Fruit fly (Drosophila melanogaster): ENCODE data around the gene CG3294.

CG3294 gene

DNA sequence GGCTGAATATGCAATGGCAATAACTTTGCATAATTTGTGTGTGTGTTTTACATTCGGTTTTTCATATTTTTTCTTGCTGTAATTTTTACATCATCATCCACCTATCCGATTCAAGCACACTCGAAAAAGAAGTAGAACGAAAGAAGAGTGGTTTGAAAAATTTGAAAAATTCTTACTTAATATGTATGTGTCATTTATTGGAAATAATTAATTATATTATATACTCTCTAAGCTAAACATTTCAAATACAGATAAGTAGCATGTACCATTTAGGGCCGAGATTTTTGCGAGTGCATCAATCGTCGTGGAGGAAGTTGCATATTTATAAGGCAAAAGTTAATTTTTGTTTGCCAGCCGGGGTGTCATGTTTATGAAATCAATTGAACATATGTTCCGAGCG is 11.8 kb downstream of the CG3294 start:
- TF ChIP-seq CG7045 (GFP tag; optimal IDR thresholded peaks at IDR 0.05) (no peak), CG7101 (tag; optimal IDR thresholded peaks at IDR 0.05) (no peak), CG11617 (GFP tag; optimal IDR thresholded peaks at IDR 0.05) (no peak), pad (GFP tag; optimal IDR thresholded peaks at IDR 0.05) (no peak), Mnt (GFP tag; optimal IDR thresholded peaks at IDR 0.05) (no peak), cnc (optimal IDR thresholded peaks at IDR 0.05) (no peak), Hr96 (GFP tag; optimal IDR thresholded peaks at IDR 0.05) (no peak), cic (GFP tag; optimal IDR thresholded peaks at IDR 0.05) (no peak), Crg-1 (GFP tag; optimal IDR thresholded peaks at IDR 0.05) (no peak), tj (GFP tag; optimal IDR thresholded peaks at IDR 0.05) (no peak), bab1 (GFP tag; optimal IDR thresholded peaks at IDR 0.05) (no peak), ovo (GFP tag; optimal IDR thresholded peaks at IDR 0.05) (no peak), kay (GFP tag; ENCODE audit: borderline replicate concordance) (no peak), Clk (GFP tag; optimal IDR thresholded peaks at IDR 0.05) (no peak), toe (GFP tag; optimal IDR thresholded peaks at IDR 0.05) (no peak)

DNA sequence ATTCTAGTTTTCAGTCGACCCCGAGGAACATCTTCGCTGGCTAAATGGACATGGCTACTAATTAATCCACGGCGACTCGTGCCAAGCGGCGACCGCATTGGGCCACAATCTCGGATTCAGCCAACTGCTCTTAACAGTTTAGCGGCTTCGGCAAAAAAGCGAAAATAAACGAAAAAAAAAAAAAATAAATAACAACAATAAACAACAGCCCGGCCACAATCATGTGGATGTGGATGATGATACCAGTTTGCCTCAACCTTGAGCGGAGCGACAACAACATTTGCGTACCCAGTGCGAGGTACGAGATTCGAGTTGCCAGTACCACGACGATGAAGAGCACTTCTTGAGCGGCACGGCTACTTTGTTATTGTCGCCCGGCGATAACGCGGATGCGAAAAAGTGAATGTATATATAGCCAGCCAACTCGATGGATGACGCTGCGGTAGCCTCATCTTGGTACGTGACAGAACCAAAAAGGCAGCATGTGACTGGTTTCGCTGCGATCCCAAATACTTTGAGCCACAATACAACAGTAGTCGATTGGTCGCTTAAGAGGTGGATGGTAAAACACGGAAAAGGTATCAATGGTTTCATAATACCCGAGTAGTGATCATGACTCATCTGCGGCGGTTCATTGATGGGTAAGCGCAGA is 13.7 kb downstream of the CG3294 start:
- TF ChIP-seq kay (GFP tag; ENCODE audit: borderline replicate concordance), result peak; percentile 58
- no peak for TF ChIP-seq Hr96 (GFP tag; optimal IDR thresholded peaks at IDR 0.05)

DNA sequence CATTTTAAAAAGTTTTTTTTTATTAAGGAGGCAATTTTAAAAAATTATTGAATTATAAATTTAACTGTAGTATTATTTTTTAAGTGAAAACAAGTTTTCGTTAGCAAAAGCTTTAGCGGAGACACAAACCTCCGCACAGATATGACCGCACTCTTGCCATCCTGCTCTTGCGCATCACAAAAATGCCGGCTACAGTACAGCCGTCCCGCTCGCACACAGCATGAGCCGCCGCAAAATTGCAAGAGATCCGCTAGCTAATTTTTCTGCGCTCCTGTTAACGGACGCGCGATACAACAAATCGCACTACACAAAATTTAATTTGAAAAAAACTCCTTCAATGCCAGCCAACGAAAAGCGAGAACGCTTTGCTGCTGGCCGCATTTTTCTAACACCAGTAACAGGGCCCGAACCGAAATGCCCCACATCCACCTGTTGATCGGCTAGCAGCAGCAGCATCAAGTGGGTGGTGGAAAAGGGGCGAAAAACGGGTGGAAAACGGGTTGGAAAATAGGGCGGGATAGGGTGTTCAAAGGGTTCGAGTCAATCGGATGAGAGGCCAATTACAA is 15.8 kb downstream of the CG3294 start:
- TF ChIP-seq CG7045 (GFP tag; optimal IDR thresholded peaks at IDR 0.05) (no peak), CG33017 (tag; optimal IDR thresholded peaks at IDR 0.05) (peak; percentile 45), ovo (GFP tag; optimal IDR thresholded peaks at IDR 0.05) (peak; percentile 26), kay (GFP tag; ENCODE audit: borderline replicate concordance) (peak; percentile 76), CG1620 (GFP tag; optimal IDR thresholded peaks at IDR 0.05) (peak; percentile 1), Clk (GFP tag; optimal IDR thresholded peaks at IDR 0.05) (no peak), cic (GFP tag; optimal IDR thresholded peaks at IDR 0.05) (peak; percentile 80), CG5204 (GFP tag; optimal IDR thresholded peaks at IDR 0.05) (peak; percentile 11), toe (GFP tag; optimal IDR thresholded peaks at IDR 0.05) (no peak), bab1 (GFP tag; optimal IDR thresholded peaks at IDR 0.05) (peak; percentile 81), CG7101 (tag; optimal IDR thresholded peaks at IDR 0.05) (peak; percentile 54), Crg-1 (GFP tag; optimal IDR thresholded peaks at IDR 0.05) (peak; percentile 42), CG12768 (GFP tag; optimal IDR thresholded peaks at IDR 0.05) (peak; percentile 47), pad (GFP tag; optimal IDR thresholded peaks at IDR 0.05) (peak; percentile 33), Mnt (GFP tag; optimal IDR thresholded peaks at IDR 0.05) (peak; percentile 94)

DNA sequence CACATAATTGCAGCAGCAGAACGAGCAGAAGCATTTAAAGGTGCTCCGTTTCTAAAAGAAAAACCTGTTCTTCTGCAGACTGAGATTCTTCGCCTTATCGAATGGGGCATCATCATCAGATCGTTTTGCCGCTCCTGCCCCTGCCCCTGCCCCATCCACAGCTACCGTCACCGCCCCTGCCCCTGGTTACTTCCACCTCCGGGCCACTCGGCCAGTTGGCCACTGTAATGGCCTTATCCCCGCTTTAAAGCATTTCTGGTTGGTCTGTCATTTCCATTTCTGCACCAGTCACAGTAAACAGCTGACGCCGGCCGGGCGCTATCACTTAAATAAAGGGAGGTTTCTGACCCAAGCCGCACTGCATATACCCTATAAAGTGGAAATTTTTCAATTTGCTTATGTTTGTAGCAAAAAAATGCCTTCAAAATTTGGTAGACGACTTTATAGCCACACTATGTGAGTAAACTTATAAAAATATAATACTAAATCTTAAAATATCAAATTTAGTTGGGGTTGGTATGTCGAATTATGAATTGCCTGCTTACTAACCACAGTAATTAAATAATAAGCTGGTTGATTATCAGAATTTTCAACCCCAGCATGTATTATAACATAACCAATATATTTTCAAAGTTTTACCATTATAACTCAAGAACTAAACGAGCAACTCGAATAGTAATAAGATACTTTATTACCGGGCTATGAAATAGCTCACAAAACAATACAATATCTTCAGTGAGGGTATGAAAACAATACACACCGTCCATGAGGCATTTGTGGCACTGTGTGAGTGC is 16.5 kb downstream of the CG3294 start:
- no peak for TF ChIP-seq CG12768 (GFP tag; optimal IDR thresholded peaks at IDR 0.05)
- peak; percentile 63 for TF ChIP-seq CG7045 (GFP tag; optimal IDR thresholded peaks at IDR 0.05)
- TF ChIP-seq CG1620 (GFP tag; optimal IDR thresholded peaks at IDR 0.05), result peak; percentile 11
- TF ChIP-seq Crg-1 (GFP tag; optimal IDR thresholded peaks at IDR 0.05), result peak; percentile 5
- TF ChIP-seq CG33017 (tag; optimal IDR thresholded peaks at IDR 0.05), result peak; percentile 11
- TF ChIP-seq ovo (GFP tag; optimal IDR thresholded peaks at IDR 0.05), result no peak
- no peak for TF ChIP-seq cic (GFP tag; optimal IDR thresholded peaks at IDR 0.05)
- TF ChIP-seq cnc (optimal IDR thresholded peaks at IDR 0.05), result no peak
- peak; percentile 70 for TF ChIP-seq CG5204 (GFP tag; optimal IDR thresholded peaks at IDR 0.05)
- peak; percentile 27 for TF ChIP-seq pad (GFP tag; optimal IDR thresholded peaks at IDR 0.05)
- TF ChIP-seq Clk (GFP tag; optimal IDR thresholded peaks at IDR 0.05), result no peak
- TF ChIP-seq CG7101 (tag; optimal IDR thresholded peaks at IDR 0.05), result peak; percentile 11
- TF ChIP-seq CG11617 (GFP tag; optimal IDR thresholded peaks at IDR 0.05), result peak; percentile 77
- peak; percentile 68 for TF ChIP-seq kay (GFP tag; ENCODE audit: borderline replicate concordance)
- no peak for TF ChIP-seq Mnt (GFP tag; optimal IDR thresholded peaks at IDR 0.05)
- peak; percentile 18 for TF ChIP-seq CG14711 (tag; optimal IDR thresholded peaks at IDR 0.05)
- TF ChIP-seq bab1 (GFP tag; optimal IDR thresholded peaks at IDR 0.05), result no peak
- peak; percentile 39 for TF ChIP-seq tj (GFP tag; optimal IDR thresholded peaks at IDR 0.05)
- TF ChIP-seq Hr96 (GFP tag; optimal IDR thresholded peaks at IDR 0.05), result peak; percentile 26
- peak; percentile 37 for TF ChIP-seq toe (GFP tag; optimal IDR thresholded peaks at IDR 0.05)

DNA sequence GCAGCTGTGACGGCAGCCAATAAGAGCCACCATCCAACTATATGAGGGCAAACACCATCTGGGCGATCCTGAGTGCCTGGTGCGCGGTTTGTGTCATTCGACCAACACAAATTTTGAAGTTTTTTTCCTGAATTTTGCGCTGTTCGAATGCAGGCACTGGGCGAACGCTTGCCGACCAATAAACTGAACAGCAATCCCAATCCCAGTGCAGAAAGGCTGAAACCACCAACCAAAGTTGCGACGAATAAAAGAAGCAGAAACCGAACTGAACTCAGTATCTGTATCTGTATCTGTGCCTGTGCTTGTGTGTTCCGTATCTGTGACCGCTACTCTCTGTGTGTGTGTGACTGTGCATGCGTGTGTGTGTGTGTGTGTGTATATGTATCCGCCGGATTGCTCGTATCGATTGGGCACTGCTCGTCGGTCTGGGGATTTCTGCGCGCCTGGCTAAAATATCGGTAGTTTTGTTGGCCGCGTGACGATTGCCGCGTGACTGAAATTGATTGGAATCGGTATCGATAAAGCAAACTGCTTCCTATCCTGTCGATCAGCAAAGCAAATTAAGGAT is 17.2 kb downstream of the CG3294 start:
- TF ChIP-seq cic (GFP tag; optimal IDR thresholded peaks at IDR 0.05), result peak; percentile 84
- peak; percentile 85 for TF ChIP-seq Mnt (GFP tag; optimal IDR thresholded peaks at IDR 0.05)
- TF ChIP-seq Clk (GFP tag; optimal IDR thresholded peaks at IDR 0.05), result peak; percentile 8
- no peak for TF ChIP-seq CG7101 (tag; optimal IDR thresholded peaks at IDR 0.05)
- peak; percentile 0 for TF ChIP-seq CG11617 (GFP tag; optimal IDR thresholded peaks at IDR 0.05)
- TF ChIP-seq CG5204 (GFP tag; optimal IDR thresholded peaks at IDR 0.05), result no peak
- TF ChIP-seq ovo (GFP tag; optimal IDR thresholded peaks at IDR 0.05), result peak; percentile 30
- TF ChIP-seq CG12768 (GFP tag; optimal IDR thresholded peaks at IDR 0.05), result peak; percentile 86

Measured in whole organism, adult.